Fruit fly (Drosophila melanogaster): ENCODE results near the gene PH4alphaMP.

Gene PH4alphaMP

dm6 chr3R:30526799-30527465, 31.0 kb upstream of the PH4alphaMP start, which contains the start of gene jdp (continued):
- TF ChIP-seq CG3847 (GFP tag; IDR thresholded peaks at IDR 0.05): no peak
- no peak for TF ChIP-seq NfI (GFP tag; optimal IDR thresholded peaks at IDR 0.05)
- peak; percentile 72 for TF ChIP-seq kay (GFP tag; optimal IDR thresholded peaks at IDR 0.05)
- TF ChIP-seq Ssrp (tag; optimal IDR thresholded peaks at IDR 0.05): no peak
- TF ChIP-seq CG2678 (tag; optimal IDR thresholded peaks at IDR 0.05): no peak
- no peak for TF ChIP-seq cad (GFP tag; optimal IDR thresholded peaks at IDR 0.05)
- no peak for TF ChIP-seq CG34224 (GFP tag; IDR thresholded peaks at IDR 0.05; ENCODE audit: partially characterized antibody)
- TF ChIP-seq Dek (tag; optimal IDR thresholded peaks at IDR 0.05): no peak
- TF ChIP-seq Bgb (GFP tag; IDR thresholded peaks at IDR 0.05; ENCODE audit: partially characterized antibody): peak; percentile 45; the same call in 1 of the 2 replicates
- no peak for TF ChIP-seq BEAF-32 (GFP tag; optimal IDR thresholded peaks at IDR 0.05)
- no peak for TF ChIP-seq CG1832 (GFP tag; optimal IDR thresholded peaks at IDR 0.05)
- no peak for TF ChIP-seq gcm2 (GFP tag; optimal IDR thresholded peaks at IDR 0.05)
- TF ChIP-seq CG7786 (GFP tag; optimal IDR thresholded peaks at IDR 0.05): no peak
- no peak for TF ChIP-seq jigr1 (GFP tag; IDR thresholded peaks at IDR 0.05)
- no peak for TF ChIP-seq CG8089 (GFP tag; optimal IDR thresholded peaks at IDR 0.05)
- peak; percentile 15 for TF ChIP-seq lab (GFP tag; optimal IDR thresholded peaks at IDR 0.05)
- no peak for TF ChIP-seq zf30C (GFP tag; optimal IDR thresholded peaks at IDR 0.05)
- TF ChIP-seq CG16813 (GFP tag; IDR thresholded peaks at IDR 0.05; ENCODE audit: partially characterized antibody): no peak
- no peak for TF ChIP-seq nmo (GFP tag; optimal IDR thresholded peaks at IDR 0.05)
- no peak for TF ChIP-seq CG9727 (GFP tag; optimal IDR thresholded peaks at IDR 0.05)
- TF ChIP-seq CG9215 (GFP tag; IDR thresholded peaks at IDR 0.05): no peak
- TF ChIP-seq gro (GFP tag; optimal IDR thresholded peaks at IDR 0.05): no peak
- TF ChIP-seq sc (optimal IDR thresholded peaks at IDR 0.05): no peak
- no peak for TF ChIP-seq sc (GFP tag; optimal IDR thresholded peaks at IDR 0.05)
- TF ChIP-seq Taf1 (GFP tag; IDR thresholded peaks at IDR 0.05): no peak
- no peak for TF ChIP-seq CG12219 (GFP tag; optimal IDR thresholded peaks at IDR 0.05)
- TF ChIP-seq CG14860 (GFP tag; IDR thresholded peaks at IDR 0.05; ENCODE audit: partially characterized antibody): no peak
- TF ChIP-seq CG2889 (GFP tag; IDR thresholded peaks at IDR 0.05): no peak
- no peak for TF ChIP-seq CG12155 (GFP tag; optimal IDR thresholded peaks at IDR 0.05)
- no peak for TF ChIP-seq Asciz (GFP tag; optimal IDR thresholded peaks at IDR 0.05)
- TF ChIP-seq ci (GFP tag; IDR thresholded peaks at IDR 0.05): peak; percentile 25; the same call in 1 of the 3 replicates
- no peak for TF ChIP-seq tx (GFP tag; optimal IDR thresholded peaks at IDR 0.05)
- TF ChIP-seq CG3163 (GFP tag; optimal IDR thresholded peaks at IDR 0.05): no peak
- TF ChIP-seq salm (tag; optimal IDR thresholded peaks at IDR 0.05): no peak
- no peak for TF ChIP-seq CG8388 (GFP tag; optimal IDR thresholded peaks at IDR 0.05)
- no peak for TF ChIP-seq CG10959 (GFP tag; IDR thresholded peaks at IDR 0.05)
- no peak for TF ChIP-seq pho (GFP tag; optimal IDR thresholded peaks at IDR 0.05)
- no peak for TF ChIP-seq CG6813 (GFP tag; optimal IDR thresholded peaks at IDR 0.05)
- no peak for TF ChIP-seq CG4404 (GFP tag; IDR thresholded peaks at IDR 0.05)
- TF ChIP-seq aop (GFP tag; IDR thresholded peaks at IDR 0.05): no peak
- no peak for TF ChIP-seq CoRest (tag; optimal IDR thresholded peaks at IDR 0.05)
- no peak for TF ChIP-seq B-H2 (GFP tag; optimal IDR thresholded peaks at IDR 0.05)
- no peak for TF ChIP-seq ara (GFP tag; IDR thresholded peaks at IDR 0.05)
- TF ChIP-seq NFAT (GFP tag; IDR thresholded peaks at IDR 0.05): peak; percentile 35; the same call in 1 of the 2 replicates
- TF ChIP-seq Dip3 (GFP tag; optimal IDR thresholded peaks at IDR 0.05): no peak
- TF ChIP-seq br (optimal IDR thresholded peaks at IDR 0.05): no peak
- no peak for TF ChIP-seq CG31365 (tag; optimal IDR thresholded peaks at IDR 0.05)
- no peak for TF ChIP-seq MESR4 (GFP tag; optimal IDR thresholded peaks at IDR 0.05)
- no peak for TF ChIP-seq Antp (GFP tag; optimal IDR thresholded peaks at IDR 0.05)
- peak; percentile 25; the same call in 1 of the 3 replicates for TF ChIP-seq Dbx (GFP tag; IDR thresholded peaks at IDR 0.05)
- TF ChIP-seq Sin3A (optimal IDR thresholded peaks at IDR 0.05): no peak
